Worm (Caenorhabditis elegans) whole organism, L4 larva: ENCODE data around the gene bre-3.

Experiments used
- D1046.2 ChIP-seq: fragments of 200-800 bp; sonication (Bioruptor generic); IDR thresholded peaks from 2 replicates; pipeline ENCODE4 v1.3.6; 2022; ENCODE audit warnings: missing genetic modification characterization, missing compliant biosample characterization
- F10B5.3 ChIP-seq: sonication (generic microtip); optimal IDR thresholded peaks from 2 replicates; lab custom pipeline; 2016; ENCODE audit warnings: mild to moderate bottlenecking, missing genetic modification characterization, missing compliant biosample characterization
- F26F4.8 ChIP-seq: fragments of 200-800 bp; sonication (Bioruptor generic); conservative IDR thresholded peaks from 2 replicates; pipeline ENCODE4 v1.3.6; 2022; ENCODE audit warnings: missing genetic modification characterization, missing compliant biosample characterization
- F37D6.2 ChIP-seq: sonication (generic microtip); optimal IDR thresholded peaks from 2 replicates; lab custom pipeline; 2016; ENCODE audit warnings: mild to moderate bottlenecking, missing genetic modification characterization, missing compliant biosample characterization
- F44E2.7 ChIP-seq: fragments of 200-800 bp; sonication (Bioruptor generic); IDR thresholded peaks from 2 replicates; pipeline ENCODE4 v2.1.2; 2022; ENCODE audit warnings: missing genetic modification characterization, missing compliant biosample characterization
- R02D3.7 ChIP-seq: fragments of 150-350 bp; sonication (generic microtip); optimal IDR thresholded peaks from 3 replicates; lab custom pipeline; 2014; ENCODE audit warnings: missing biosample characterization, missing genetic modification characterization
- Y5F2A.4 ChIP-seq: fragments of 200-800 bp; sonication (Bioruptor generic); optimal IDR thresholded peaks from 2 replicates; lab custom pipeline; 2018; ENCODE audit warnings: mild to moderate bottlenecking, missing genetic modification characterization, missing compliant biosample characterization
- ZK337.2 ChIP-seq: fragments of 200-800 bp; sonication (Bioruptor generic); IDR thresholded peaks from 2 replicates; pipeline ENCODE4 v1.3.6; 2022; ENCODE audit warnings: missing genetic modification reagents, missing genetic modification characterization, missing compliant biosample characterization
- aly-2 ChIP-seq: sonication (generic microtip); optimal IDR thresholded peaks from 2 replicates; lab custom pipeline; 2018; ENCODE audit warnings: missing biosample characterization, missing genetic modification characterization
- arid-1 ChIP-seq: fragments of 200-800 bp; sonication (Bioruptor generic); conservative IDR thresholded peaks from 2 replicates; pipeline ENCODE4 v1.3.6; 2022; ENCODE audit warnings: missing genetic modification reagents, missing genetic modification characterization, missing compliant biosample characterization
- ceh-44 ChIP-seq: fragments of 200-800 bp; sonication (Bioruptor generic); IDR thresholded peaks from 2 replicates; pipeline ENCODE4 v1.3.6; 2022; ENCODE audit warnings: missing genetic modification reagents, missing genetic modification characterization, missing compliant biosample characterization
- ceh-62 ChIP-seq: sonication (generic microtip); optimal IDR thresholded peaks from 2 replicates; lab custom pipeline; 2017; ENCODE audit warnings: missing biosample characterization, missing genetic modification characterization
- ctbp-1 ChIP-seq: fragments of 200-800 bp; sonication (Bioruptor generic); IDR thresholded peaks from 2 replicates; pipeline ENCODE4 v1.3.6; 2022; ENCODE audit warnings: missing genetic modification reagents, missing genetic modification characterization, missing compliant biosample characterization
- daf-16 ChIP-seq, 3 experiments: sonication (generic microtip); optimal IDR thresholded peaks; 2 replicates each; lab custom pipeline; 2016 to 2017; ENCODE audit warnings: missing genetic modification characterization in 3 of 3, missing genetic modification reagents in 3 of 3, mild to moderate bottlenecking in 2 of 3, missing compliant biosample characterization in 2 of 3, missing biosample characterization in 1 of 3, moderate library complexity in 1 of 3
- dmd-6 ChIP-seq: fragments of 200-800 bp; sonication (Bioruptor generic); IDR thresholded peaks from 2 replicates; pipeline ENCODE4 v1.3.6; 2022; ENCODE audit warnings: missing genetic modification reagents, missing genetic modification characterization, missing compliant biosample characterization
- dmd-8 ChIP-seq: fragments of 200-800 bp; sonication (Bioruptor generic); IDR thresholded peaks from 2 replicates; pipeline ENCODE4 v1.3.6; 2022; ENCODE audit warnings: missing genetic modification characterization, missing compliant biosample characterization
- dmd-9 ChIP-seq: fragments of 200-800 bp; sonication (Bioruptor generic); IDR thresholded peaks from 2 replicates; pipeline ENCODE4 v1.3.6; 2022; ENCODE audit warnings: missing genetic modification reagents, missing genetic modification characterization, missing compliant biosample characterization
- dpl-1 ChIP-seq: fragments of 150-350 bp; optimal IDR thresholded peaks from 2 replicates; lab custom pipeline; 2014; ENCODE audit warnings: missing biosample characterization, missing genetic modification reagents, missing genetic modification characterization
- duxl-1 ChIP-seq: sonication (generic microtip); optimal IDR thresholded peaks from 2 replicates; lab custom pipeline; 2016; ENCODE audit warnings: mild to moderate bottlenecking, missing genetic modification characterization, moderate library complexity, missing compliant biosample characterization; ENCODE audit not compliant: poor library complexity
- dve-1 ChIP-seq: sonication (generic microtip); optimal IDR thresholded peaks from 2 replicates; lab custom pipeline; 2017; ENCODE audit warnings: antibody characterized with exemption, mild to moderate bottlenecking, missing genetic modification characterization, missing compliant biosample characterization; ENCODE audit not compliant: insufficient read depth
- gei-8 ChIP-seq: fragments of 200-800 bp; sonication (Bioruptor generic); optimal IDR thresholded peaks from 2 replicates; lab custom pipeline; 2018; ENCODE audit warnings: mild to moderate bottlenecking, missing genetic modification characterization, missing compliant biosample characterization
- hif-1 ChIP-seq, 2 experiments: sonication (generic microtip); optimal IDR thresholded peaks; 2 replicates each; lab custom pipeline; 2016 to 2017; ENCODE audit warnings: missing compliant biosample characterization in 2 of 2, missing genetic modification characterization in 2 of 2, missing genetic modification reagents in 2 of 2, missing genotype in 2 of 2, mild to moderate bottlenecking in 1 of 2
- hlh-11 ChIP-seq: fragments of 200-800 bp; sonication (Bioruptor generic); optimal IDR thresholded peaks from 2 replicates; lab custom pipeline; 2018; ENCODE audit warnings: mild to moderate bottlenecking, missing genetic modification characterization, missing compliant biosample characterization
- hlh-30 ChIP-seq: sonication (generic microtip); optimal IDR thresholded peaks from 2 replicates; lab custom pipeline; 2017; ENCODE audit warnings: antibody characterized with exemption, mild to moderate bottlenecking, missing genetic modification characterization, missing compliant biosample characterization; ENCODE audit not compliant: insufficient read depth
- hmg-1.1 ChIP-seq: fragments of 200-800 bp; sonication (Bioruptor generic); IDR thresholded peaks from 2 replicates; pipeline ENCODE4 v1.3.6; 2022; ENCODE audit warnings: missing genetic modification reagents, missing genetic modification characterization, missing compliant biosample characterization
- lin-1 ChIP-seq: fragments of 200-800 bp; sonication (Bioruptor generic); IDR thresholded peaks from 2 replicates; pipeline ENCODE4 v1.3.6; 2022; ENCODE audit warnings: missing genetic modification reagents, missing genetic modification characterization, missing compliant biosample characterization
- lin-29 ChIP-seq: fragments of 200-800 bp; sonication (Bioruptor generic); IDR thresholded peaks from 2 replicates; pipeline ENCODE4 v1.3.6; 2022; ENCODE audit warnings: missing genetic modification reagents, missing genetic modification characterization, missing compliant biosample characterization
- lin-38 ChIP-seq: fragments of 200-800 bp; sonication (Bioruptor generic); IDR thresholded peaks from 2 replicates; pipeline ENCODE4 v1.3.6; 2022; ENCODE audit warnings: missing genetic modification reagents, missing genetic modification characterization, missing compliant biosample characterization
- lir-3 ChIP-seq: sonication (generic microtip); optimal IDR thresholded peaks from 2 replicates; lab custom pipeline; 2016; ENCODE audit warnings: mild to moderate bottlenecking, missing genetic modification characterization, missing compliant biosample characterization
- lsy-2 ChIP-seq, 2 experiments: fragments of 150-350 bp in 1 of 2; sonication (generic microtip) in 1 of 2; optimal IDR thresholded peaks; 2 replicates each; lab custom pipeline; 2014 to 2017; ENCODE audit warnings: missing biosample characterization in 2 of 2, missing genetic modification characterization in 2 of 2
- madf-9 ChIP-seq: fragments of 200-800 bp; sonication (Bioruptor generic); conservative IDR thresholded peaks from 2 replicates; pipeline ENCODE4 v1.3.6; 2022; ENCODE audit warnings: missing genetic modification reagents, missing genetic modification characterization, missing compliant biosample characterization
- mep-1 ChIP-seq: fragments of 150-350 bp; sonication (generic microtip); optimal IDR thresholded peaks from 3 replicates; lab custom pipeline; 2014; ENCODE audit warnings: missing biosample characterization, missing genetic modification characterization
- mes-2 ChIP-seq: sonication (generic microtip); optimal IDR thresholded peaks from 2 replicates; lab custom pipeline; 2016; ENCODE audit warnings: missing genotype, mild to moderate bottlenecking, missing genetic modification characterization, missing compliant biosample characterization; ENCODE audit not compliant: poor library complexity, severe bottlenecking
- nhr-102 ChIP-seq: sonication (generic microtip); optimal IDR thresholded peaks from 2 replicates; lab custom pipeline; 2016; ENCODE audit warnings: mild to moderate bottlenecking, missing genetic modification characterization, moderate library complexity, missing compliant biosample characterization
- nhr-111 ChIP-seq: fragments of 200-800 bp; sonication (Bioruptor generic); optimal IDR thresholded peaks from 2 replicates; lab custom pipeline; 2018; ENCODE audit warnings: mild to moderate bottlenecking, missing genetic modification characterization, missing compliant biosample characterization
- nhr-28 ChIP-seq: fragments of 150-350 bp; optimal IDR thresholded peaks from 2 replicates; lab custom pipeline; 2014; ENCODE audit warnings: missing biosample characterization, missing genetic modification characterization
- pha-4 ChIP-seq, 2 experiments: fragments of 150-350 bp in 1 of 2; fragments of 200-800 bp in 1 of 2; sonication (Bioruptor generic) in 1 of 2; IDR thresholded peaks in 1 of 2; optimal IDR thresholded peaks in 1 of 2; 2 replicates each; pipeline versions ENCODE4 v1.3.6 to Lab custom; 2014 to 2022; ENCODE audit warnings: missing genetic modification characterization in 2 of 2, missing genetic modification reagents in 2 of 2, missing biosample characterization in 1 of 2, missing compliant biosample characterization in 1 of 2
- rbr-2 ChIP-seq: sonication (generic microtip); optimal IDR thresholded peaks from 2 replicates; lab custom pipeline; 2016; ENCODE audit warnings: missing genotype, missing genetic modification characterization, missing compliant biosample characterization
- sdz-12 ChIP-seq: fragments of 200-800 bp; sonication (Bioruptor generic); optimal IDR thresholded peaks from 2 replicates; lab custom pipeline; 2018; ENCODE audit warnings: mild to moderate bottlenecking, missing genetic modification characterization, missing compliant biosample characterization
- spr-3 ChIP-seq: fragments of 200-800 bp; sonication (Bioruptor generic); optimal IDR thresholded peaks from 2 replicates; lab custom pipeline; 2018; ENCODE audit warnings: mild to moderate bottlenecking, missing genetic modification characterization, missing compliant biosample characterization
- tag-97 ChIP-seq: fragments of 200-800 bp; sonication (Bioruptor generic); IDR thresholded peaks from 2 replicates; pipeline ENCODE4 v1.3.6; 2022; ENCODE audit warnings: missing genetic modification characterization, missing compliant biosample characterization
- unc-130 ChIP-seq: sonication (generic microtip); optimal IDR thresholded peaks from 2 replicates; lab custom pipeline; 2016; ENCODE audit warnings: missing genetic modification reagents, missing genetic modification characterization, missing compliant biosample characterization
- unc-62 ChIP-seq, 3 experiments: fragments of 150-350 bp in 1 of 3; sonication (generic microtip); optimal IDR thresholded peaks in 2 of 3; peaks in 1 of 3; 1 replicate in 1 of 3; 2 replicates in 2 of 3; lab custom pipeline; 2014 to 2017; ENCODE audit warnings: missing biosample characterization in 3 of 3, missing genetic modification characterization in 3 of 3, missing genetic modification reagents in 3 of 3, missing genotype in 1 of 3

The bre-3 gene

ce11 chrIII:9465865-9466264 lies 19.4 kb downstream of the bre-3 start, which contains the start of gene B0464.6:
Gene B0464.6 (minus strand): TSS chrIII:9465965.
- peak in 1 of 2 experiments; percentile 65 for TF ChIP-seq unc-62 (GFP tag; optimal IDR thresholded peaks at IDR 0.05 in 1 of 2; lab: Kevin White, UChicago)
- TF ChIP-seq unc-62 (tag; optimal IDR thresholded peaks at IDR 0.05; lab: Kevin White, UChicago): no peak
- TF ChIP-seq ceh-62: no peak

- TF ChIP-seq hif-1 (tag; optimal IDR thresholded peaks at IDR 0.05; lab: Kevin White, UChicago) (peak in 1 of 2 experiments; percentile 78), mes-2 (tag; lab: Kevin White, UChicago) (peak; percentile 96), sdz-12 (GFP tag; lab: Kevin White, UChicago) (no peak), lin-1 (GFP tag; lab: Robert Waterston, UW) (no peak), lsy-2 (tag; optimal IDR thresholded peaks at IDR 0.05; lab: Kevin White, UChicago) (peak in 1 of 2 experiments; percentile 80), dmd-8 (no peak), mep-1 (tag; lab: Kevin White, UChicago) (peak; percentile 36), duxl-1 (peak; percentile 68), pha-4 (GFP tag; IDR thresholded peaks at IDR 0.05; lab: Robert Waterston, UW) (no peak), pha-4 (tag; optimal IDR thresholded peaks at IDR 0.05; lab: Kevin White, UChicago) (no peak), daf-16 (GFP tag; optimal IDR thresholded peaks at IDR 0.05; lab: Kevin White, UChicago) (no peak), daf-16 (tag; optimal IDR thresholded peaks at IDR 0.05; lab: Kevin White, UChicago) (peak; percentile 14), nhr-102 (tag; lab: Kevin White, UChicago) (peak; percentile 30), unc-130 (peak; percentile 85), F44E2.7 (GFP tag; lab: Robert Waterston, UW) (no peak), rbr-2 (peak; percentile 13), arid-1 (no peak), gei-8 (GFP tag; lab: Kevin White, UChicago) (no peak), hlh-11 (tag; lab: Kevin White, UChicago) (peak; percentile 16), ctbp-1 (GFP tag; lab: Robert Waterston, UW) (no peak), dpl-1 (GFP tag; lab: Kevin White, UChicago) (peak; percentile 78), unc-62 (GFP tag; optimal IDR thresholded peaks at IDR 0.05 in 1 of 2; lab: Kevin White, UChicago) (no peak), unc-62 (tag; optimal IDR thresholded peaks at IDR 0.05; lab: Kevin White, UChicago) (no peak), lin-38 (GFP tag; lab: Robert Waterston, UW) (peak; percentile 77), dmd-6 (GFP tag; lab: Robert Waterston, UW) (peak; percentile 40), dve-1 (tag; lab: Kevin White, UChicago) (peak; percentile 51), nhr-28 (tag; lab: Kevin White, UChicago) (peak; percentile 14), Y5F2A.4 (GFP tag; lab: Kevin White, UChicago) (no peak), lir-3 (tag; lab: Kevin White, UChicago) (no peak), R02D3.7 (tag; lab: Kevin White, UChicago) (no peak)
- TF ChIP-seq, all 104 proteins: peak for 15
These were observed 19.8 kb downstream of the bre-3 start, which contains the start of gene B0464.9 for ce11 chrIII:9465424-9465823. Gene B0464.9 (plus strand): TSS chrIII:9465767.

- TF ChIP-seq dmd-8: no peak
- TF ChIP-seq hmg-1.1 (GFP tag; lab: Robert Waterston, UW): no peak
- no peak for TF ChIP-seq spr-3 (GFP tag; lab: Kevin White, UChicago)
- TF ChIP-seq D1046.2 (GFP tag; lab: Robert Waterston, UW): 0 out of 2 replicates have a peak, but pooled peaks have one; percentile 9
- TF ChIP-seq ZK337.2 (GFP tag; lab: Robert Waterston, UW): no peak
- TF ChIP-seq rbr-2: peak; percentile 10
- no peak for TF ChIP-seq Y5F2A.4 (GFP tag; lab: Kevin White, UChicago)
- peak; percentile 25 for TF ChIP-seq hlh-30
- TF ChIP-seq lin-29 (GFP tag; lab: Robert Waterston, UW): no peak
- TF ChIP-seq daf-16 (GFP tag; optimal IDR thresholded peaks at IDR 0.05; lab: Kevin White, UChicago): no peak
- TF ChIP-seq daf-16 (tag; optimal IDR thresholded peaks at IDR 0.05; lab: Kevin White, UChicago): peak; percentile 21
- TF ChIP-seq nhr-111 (GFP tag; lab: Kevin White, UChicago): no peak
- no peak for TF ChIP-seq duxl-1
- TF ChIP-seq dmd-9 (GFP tag; lab: Robert Waterston, UW): no peak
- TF ChIP-seq tag-97: no peak
- TF ChIP-seq madf-9 (GFP tag; lab: Robert Waterston, UW): no peak
- TF ChIP-seq F26F4.8: no peak
- TF ChIP-seq aly-2 (tag; lab: Kevin White, UChicago): no peak
- no peak for TF ChIP-seq F10B5.3 (tag; lab: Kevin White, UChicago)
- no peak for TF ChIP-seq F37D6.2
- TF ChIP-seq ceh-44: no peak
These were observed 22.3 kb downstream of the bre-3 start for ce11 chrIII:9462785-9463467.
